Worm (Caenorhabditis elegans) whole organism, L1 larva: ENCODE measurements around the gene F58F9.6.

Experiments used
- F16B12.6 ChIP-seq: fragments of 150-350 bp; optimal IDR thresholded peaks from 2 replicates; lab custom pipeline; 2014; ENCODE audit warnings: missing biosample characterization, missing genetic modification characterization
- Y116A8C.19 ChIP-seq: sonication (generic microtip); optimal IDR thresholded peaks from 2 replicates; lab custom pipeline; 2016; ENCODE audit warnings: missing compliant biosample characterization, missing genetic modification characterization, borderline replicate concordance
- alr-1 ChIP-seq: fragments of 200-800 bp; sonication (Bioruptor generic); optimal IDR thresholded peaks from 2 replicates; lab custom pipeline; 2018; ENCODE audit warnings: borderline replicate concordance, mild to moderate bottlenecking, missing genetic modification characterization, missing compliant biosample characterization
- aly-2 ChIP-seq: fragments of 150-350 bp; optimal IDR thresholded peaks from 2 replicates; lab custom pipeline; 2014; ENCODE audit warnings: missing biosample characterization, missing genetic modification characterization
- ama-1 ChIP-seq: fragments of 150-350 bp; optimal IDR thresholded peaks from 2 replicates; lab custom pipeline; 2014
- blmp-1 ChIP-seq: fragments of 150-350 bp; optimal IDR thresholded peaks from 2 replicates; lab custom pipeline; 2014; ENCODE audit warnings: missing biosample characterization, missing genetic modification characterization
- ceh-63 ChIP-seq: fragments of 200-800 bp; sonication (Bioruptor generic); optimal IDR thresholded peaks from 2 replicates; lab custom pipeline; 2018; ENCODE audit warnings: mild to moderate bottlenecking, missing genetic modification characterization, missing compliant biosample characterization
- ceh-8 ChIP-seq: fragments of 200-800 bp; sonication (Bioruptor generic); optimal IDR thresholded peaks from 2 replicates; lab custom pipeline; 2018; ENCODE audit warnings: mild to moderate bottlenecking, missing genetic modification characterization, moderate library complexity, missing compliant biosample characterization
- ceh-82 ChIP-seq, 3 experiments: fragments of 150-350 bp in 1 of 3; sonication (generic microtip) in 2 of 3; optimal IDR thresholded peaks; 2 replicates each; lab custom pipeline; 2014 to 2017; ENCODE audit warnings: missing biosample characterization in 3 of 3, missing genetic modification characterization in 3 of 3
- ceh-90 ChIP-seq: sonication (generic microtip); optimal IDR thresholded peaks from 2 replicates; lab custom pipeline; 2016; ENCODE audit warnings: missing genetic modification characterization, missing compliant biosample characterization
- efl-1 ChIP-seq, 4 experiments: fragments of 150-350 bp; optimal IDR thresholded peaks in 3 of 4; peaks in 1 of 4; 1 replicate in 1 of 4; 2 replicates in 3 of 4; lab custom pipeline; 2014; ENCODE audit warnings: missing biosample characterization in 2 of 4, missing genetic modification characterization in 2 of 4, missing genetic modification reagents in 2 of 4
- efl-3 ChIP-seq: fragments of 200-800 bp; sonication (Bioruptor generic); optimal IDR thresholded peaks from 2 replicates; lab custom pipeline; 2018; ENCODE audit warnings: mild to moderate bottlenecking, missing genetic modification characterization, missing compliant biosample characterization
- elt-3 ChIP-seq, 6 experiments: fragments of 150-350 bp in 1 of 6; sonication (generic microtip); optimal IDR thresholded peaks; 2 replicates each; lab custom pipeline; 2017 to 2018; ENCODE audit warnings: missing biosample characterization in 6 of 6, missing genetic modification characterization in 6 of 6, inconsistent platforms in 1 of 6
- ets-5 ChIP-seq: fragments of 200-800 bp; sonication (Bioruptor generic); IDR thresholded peaks from 2 replicates; pipeline ENCODE4 v1.3.6; 2022; ENCODE audit warnings: missing genetic modification characterization, missing compliant biosample characterization
- fkh-4 ChIP-seq: sonication (generic microtip); optimal IDR thresholded peaks from 2 replicates; lab custom pipeline; 2016; ENCODE audit warnings: missing compliant biosample characterization, missing genetic modification characterization, borderline replicate concordance
- fkh-8 ChIP-seq: sonication (generic microtip); optimal IDR thresholded peaks from 2 replicates; lab custom pipeline; 2016; ENCODE audit warnings: mild to moderate bottlenecking, missing genetic modification characterization, missing compliant biosample characterization
- fos-1 ChIP-seq: fragments of 150-350 bp; optimal IDR thresholded peaks from 2 replicates; lab custom pipeline; 2014; ENCODE audit warnings: missing biosample characterization, missing genetic modification characterization
- hlh-4 ChIP-seq: sonication (generic microtip); optimal IDR thresholded peaks from 2 replicates; lab custom pipeline; 2016; ENCODE audit warnings: mild to moderate bottlenecking, missing genetic modification characterization, missing compliant biosample characterization
- hpl-2 ChIP-seq: fragments of 150-350 bp; optimal IDR thresholded peaks from 2 replicates; lab custom pipeline; 2014; ENCODE audit warnings: missing biosample characterization, missing genetic modification reagents, missing genetic modification characterization
- jun-1 ChIP-seq: fragments of 150-350 bp; optimal IDR thresholded peaks from 2 replicates; lab custom pipeline; 2014; ENCODE audit warnings: missing biosample characterization, missing genetic modification reagents, missing genetic modification characterization
- lin-39 ChIP-seq: fragments of 150-350 bp; optimal IDR thresholded peaks from 2 replicates; lab custom pipeline; 2014; ENCODE audit warnings: missing biosample characterization, missing genetic modification reagents, missing genetic modification characterization
- mep-1 ChIP-seq: fragments of 150-350 bp; optimal IDR thresholded peaks from 2 replicates; lab custom pipeline; 2014; ENCODE audit warnings: missing biosample characterization, missing genetic modification characterization
- nhr-11 ChIP-seq: fragments of 150-350 bp; optimal IDR thresholded peaks from 2 replicates; lab custom pipeline; 2014; ENCODE audit warnings: missing biosample characterization, missing genetic modification characterization
- nhr-19 ChIP-seq: fragments of 200-800 bp; sonication (Bioruptor generic); conservative IDR thresholded peaks from 2 replicates; pipeline ENCODE4 v1.3.6; 2022; ENCODE audit warnings: missing genetic modification characterization, missing compliant biosample characterization
- nhr-237 ChIP-seq: fragments of 150-350 bp; optimal IDR thresholded peaks from 2 replicates; lab custom pipeline; 2014; ENCODE audit warnings: missing biosample characterization, missing genetic modification characterization
- nhr-71 ChIP-seq: sonication (generic microtip); optimal IDR thresholded peaks from 2 replicates; lab custom pipeline; 2016; ENCODE audit warnings: mild to moderate bottlenecking, missing genetic modification characterization, moderate library complexity, missing compliant biosample characterization
- nhr-76 ChIP-seq: sonication (generic microtip); optimal IDR thresholded peaks from 2 replicates; lab custom pipeline; 2017; ENCODE audit warnings: missing biosample characterization, missing genetic modification characterization
- nhr-77 ChIP-seq: fragments of 150-350 bp; optimal IDR thresholded peaks from 2 replicates; lab custom pipeline; 2014; ENCODE audit warnings: missing biosample characterization, missing genetic modification characterization
- nhr-85 ChIP-seq: sonication (generic microtip); peaks from one replicate; lab custom pipeline; 2016; ENCODE audit warnings: missing genetic modification characterization, inconsistent platforms, missing compliant biosample characterization
- pag-3 ChIP-seq: sonication (generic microtip); optimal IDR thresholded peaks from 2 replicates; lab custom pipeline; 2017; ENCODE audit warnings: missing genetic modification characterization, mild to moderate bottlenecking, missing compliant biosample characterization, antibody characterized with exemption, borderline replicate concordance; ENCODE audit not compliant: insufficient read depth
- pax-3 ChIP-seq: fragments of 200-800 bp; sonication (Bioruptor generic); optimal IDR thresholded peaks from 2 replicates; lab custom pipeline; 2018; ENCODE audit warnings: mild to moderate bottlenecking, missing genetic modification characterization, moderate library complexity, missing compliant biosample characterization
- pqm-1 ChIP-seq: sonication (generic microtip); optimal IDR thresholded peaks from 3 replicates; lab custom pipeline; 2017; ENCODE audit warnings: missing biosample characterization, missing genetic modification characterization
- skn-1 ChIP-seq: fragments of 150-350 bp; optimal IDR thresholded peaks from 2 replicates; lab custom pipeline; 2014; ENCODE audit warnings: missing biosample characterization, missing genetic modification characterization
- snpc-4 ChIP-seq: fragments of 150-350 bp; optimal IDR thresholded peaks from 2 replicates; lab custom pipeline; 2014; ENCODE audit warnings: missing biosample characterization, missing genetic modification characterization
- snu-23 ChIP-seq: sonication (generic microtip); optimal IDR thresholded peaks from 2 replicates; lab custom pipeline; 2016; ENCODE audit warnings: missing genetic modification characterization, missing compliant biosample characterization
- sptf-1 ChIP-seq: fragments of 150-350 bp; optimal IDR thresholded peaks from 2 replicates; lab custom pipeline; 2014; ENCODE audit warnings: missing biosample characterization, missing genetic modification characterization
- unc-62 ChIP-seq: fragments of 150-350 bp; optimal IDR thresholded peaks from 2 replicates; lab custom pipeline; 2014; ENCODE audit warnings: missing biosample characterization, missing genetic modification reagents, missing genetic modification characterization
- unc-86 ChIP-seq: sonication (generic microtip); optimal IDR thresholded peaks from 2 replicates; lab custom pipeline; 2016; ENCODE audit warnings: missing genetic modification characterization, missing compliant biosample characterization
- unc-98 ChIP-seq: fragments of 200-800 bp; sonication (Bioruptor generic); IDR thresholded peaks from 2 replicates; pipeline ENCODE4 v1.3.6; 2022; ENCODE audit warnings: missing genetic modification characterization, missing compliant biosample characterization

The F58F9.6 gene

DNA sequence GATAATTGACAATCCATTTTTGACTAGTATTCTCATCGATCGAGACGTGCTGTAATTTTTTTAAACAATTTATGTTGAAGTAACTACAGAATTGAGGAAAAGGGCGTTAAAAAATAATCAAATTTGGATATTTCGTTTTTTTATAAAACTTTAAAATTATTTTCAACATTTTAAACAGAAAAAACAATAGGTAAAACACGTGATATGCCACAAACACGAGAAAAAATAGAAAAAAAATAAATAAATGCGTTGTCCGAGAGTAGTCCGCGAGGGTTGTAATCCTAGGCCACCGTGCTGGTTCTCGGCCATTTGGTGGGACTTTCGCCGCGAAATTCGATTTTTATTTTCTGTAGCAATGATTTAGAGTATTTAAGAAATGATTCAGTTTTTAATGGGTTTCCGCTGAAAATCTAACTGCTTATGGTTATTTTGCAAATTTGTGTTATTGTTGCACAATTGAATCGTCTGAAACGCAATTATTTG lies 31.1 kb downstream of the F58F9.6 start, which contains the start of gene C49A9.10 (continued):
- TF ChIP-seq Y116A8C.19 (tag; lab: Kevin White, UChicago) = peak; percentile 88
- peak; percentile 82 for TF ChIP-seq ceh-8 (GFP tag; lab: Kevin White, UChicago)
- peak in 3 of 6 experiments; percentile 5 to 76 (median 21) for TF ChIP-seq elt-3 (tag; optimal IDR thresholded peaks at IDR 0.05; lab: Kevin White, UChicago)
- TF ChIP-seq nhr-19 (GFP tag; lab: Robert Waterston, UW) = peak; percentile 89
- peak; percentile 27 for TF ChIP-seq blmp-1 (tag; lab: Kevin White, UChicago)
- TF ChIP-seq nhr-85 (tag; lab: Kevin White, UChicago) = peak; percentile 97
- no peak for TF ChIP-seq alr-1 (tag; lab: Kevin White, UChicago)
- peak; percentile 98 to 99 for TF ChIP-seq efl-1 (optimal IDR thresholded peaks at IDR 0.05; lab: Kevin White, UChicago)
- peak; percentile 98 to 100 for TF ChIP-seq efl-1 (GFP tag; optimal IDR thresholded peaks at IDR 0.05 in 1 of 2; lab: Kevin White, UChicago)
- no peak for TF ChIP-seq pqm-1 (tag; lab: Kevin White, UChicago)
- peak; percentile 80 to 84 (median 83) for TF ChIP-seq ceh-82 (tag; optimal IDR thresholded peaks at IDR 0.05; lab: Kevin White, UChicago)
- TF ChIP-seq nhr-76 (tag; lab: Kevin White, UChicago) = no peak
- TF ChIP-seq pag-3 (tag; lab: Kevin White, UChicago) = no peak
- TF ChIP-seq snpc-4 (tag; lab: Kevin White, UChicago) = peak; percentile 70
- no peak for TF ChIP-seq sptf-1 (tag; lab: Kevin White, UChicago)
- TF ChIP-seq efl-3 (GFP tag; lab: Kevin White, UChicago) = peak; percentile 45
- TF ChIP-seq mep-1 = peak; percentile 84
- TF ChIP-seq F16B12.6 (tag; lab: Kevin White, UChicago) = peak; percentile 58
- TF ChIP-seq ama-1 (lab: Kevin White, UChicago) = no peak
- no peak for TF ChIP-seq nhr-237 (tag; lab: Kevin White, UChicago)
- peak; percentile 88 for TF ChIP-seq unc-86 (tag; lab: Kevin White, UChicago)
- peak; percentile 98 for TF ChIP-seq ceh-90
- peak; percentile 97 for TF ChIP-seq pax-3
- TF ChIP-seq nhr-71 = peak; percentile 96
- peak; percentile 53 for TF ChIP-seq jun-1 (tag; lab: Kevin White, UChicago)
- no peak for TF ChIP-seq ceh-63 (GFP tag; lab: Kevin White, UChicago)
- TF ChIP-seq snu-23 (GFP tag; lab: Kevin White, UChicago) = peak; percentile 91
- peak; percentile 98 for TF ChIP-seq fkh-4
- peak; percentile 58 for TF ChIP-seq fos-1
- peak; percentile 9 for TF ChIP-seq aly-2 (tag; lab: Kevin White, UChicago)
- TF ChIP-seq hpl-2 (GFP tag; lab: Kevin White, UChicago) = peak; percentile 47
- TF ChIP-seq nhr-77 (tag; lab: Kevin White, UChicago) = peak; percentile 2
- no peak for TF ChIP-seq unc-62 (GFP tag; lab: Kevin White, UChicago)
- no peak for TF ChIP-seq ets-5
- TF ChIP-seq skn-1 (tag; lab: Kevin White, UChicago) = peak; percentile 79
- TF ChIP-seq unc-98 (GFP tag; lab: Robert Waterston, UW) = peak; percentile 89
- peak; percentile 80 for TF ChIP-seq lin-39 (tag; lab: Kevin White, UChicago)

DNA sequence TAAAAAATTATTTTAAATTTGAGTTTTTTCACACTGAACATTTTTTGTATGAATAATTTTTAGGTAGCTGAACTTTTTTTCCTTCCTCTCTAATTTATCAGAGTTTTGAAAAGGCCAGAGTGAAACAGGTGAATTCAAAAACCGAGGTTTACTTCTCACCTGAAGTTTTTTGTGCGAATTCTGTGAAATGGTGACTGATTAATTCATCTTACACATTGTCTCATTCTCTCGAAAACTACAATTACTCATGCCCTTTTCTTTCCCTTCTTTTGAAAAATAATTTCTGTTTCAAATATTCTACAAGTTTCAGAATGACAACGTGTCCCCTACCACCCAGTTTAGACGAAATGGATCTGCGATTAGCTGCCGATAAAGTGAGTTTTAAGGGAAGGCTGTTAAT lies 35.6 kb downstream of the F58F9.6 start, which contains the start of gene tkr-2:
TSS of gene tkr-2 (plus strand) at position 301 of the 400 bp plus-strand sequence.
- TF ChIP-seq hlh-4 (peak; percentile 11), nhr-11 (tag; lab: Kevin White, UChicago) (no peak)

ce11 chrIV:6200249-6200648 lies 37.2 kb downstream of the F58F9.6 start:
- TF ChIP-seq fkh-8 (tag; lab: Kevin White, UChicago) = peak; percentile 23
- TF ChIP-seq nhr-71 = peak; percentile 28
- TF ChIP-seq nhr-11 (tag; lab: Kevin White, UChicago) = no peak
- peak; percentile 96 for TF ChIP-seq hlh-4
